Fruit fly (Drosophila melanogaster) whole organism, adult: ENCODE results near the gene amon.

ENCODE experiments used
- CG14711 ChIP-seq: fragments of 200-800 bp; sonication (Bioruptor generic); optimal IDR thresholded peaks from 2 replicates; lab custom pipeline; 2018; ENCODE audit warnings: missing biosample characterization, mild to moderate bottlenecking, missing genetic modification characterization, moderate library complexity
- CG1620 ChIP-seq: fragments of 200-800 bp; sonication (Bioruptor generic); optimal IDR thresholded peaks from 2 replicates; lab custom pipeline; 2016; ENCODE audit warnings: missing biosample characterization, missing genetic modification characterization
- CG5204 ChIP-seq: fragments of 200-800 bp; sonication (Bioruptor generic); optimal IDR thresholded peaks from 2 replicates; lab custom pipeline; 2016; ENCODE audit warnings: missing biosample characterization, missing genetic modification characterization
- CG7101 ChIP-seq: fragments of 200-800 bp; sonication (Bioruptor generic); optimal IDR thresholded peaks from 2 replicates; lab custom pipeline; 2018; ENCODE audit warnings: missing biosample characterization, mild to moderate bottlenecking, missing genetic modification characterization, moderate library complexity
- Clk ChIP-seq: fragments of 200-800 bp; sonication (Bioruptor generic); optimal IDR thresholded peaks from 2 replicates; lab custom pipeline; 2017; ENCODE audit warnings: missing biosample characterization, missing genetic modification characterization
- Crg-1 ChIP-seq: fragments of 200-800 bp; sonication (Bioruptor generic); optimal IDR thresholded peaks from 2 replicates; lab custom pipeline; 2016; ENCODE audit warnings: missing biosample characterization, missing genetic modification characterization
- Mnt ChIP-seq: fragments of 200-800 bp; sonication (Bioruptor generic); optimal IDR thresholded peaks from 2 replicates; lab custom pipeline; 2016; ENCODE audit warnings: missing biosample characterization, mild to moderate bottlenecking, missing genetic modification characterization
- cnc ChIP-seq, 2 experiments: fragments of >200 bp; optimal IDR thresholded peaks; 2 replicates each; lab custom pipeline; 2017
- kay ChIP-seq: fragments of 200-800 bp; sonication (Bioruptor generic); peaks from one replicate; lab custom pipeline; 2016; ENCODE audit warnings: missing biosample characterization, missing genetic modification characterization, borderline replicate concordance
- ovo ChIP-seq: fragments of 200-800 bp; sonication (Bioruptor generic); optimal IDR thresholded peaks from 2 replicates; lab custom pipeline; 2016; ENCODE audit warnings: missing biosample characterization, missing genetic modification characterization
- pad ChIP-seq: fragments of 200-800 bp; sonication (Bioruptor generic); optimal IDR thresholded peaks from 3 replicates; lab custom pipeline; 2017; ENCODE audit warnings: missing biosample characterization, missing genetic modification characterization, mild to moderate bottlenecking, moderate library complexity, missing genetic modification reagents
- tj ChIP-seq: fragments of 200-800 bp; sonication (Bioruptor generic); optimal IDR thresholded peaks from 3 replicates; lab custom pipeline; 2017; ENCODE audit warnings: missing biosample characterization, mild to moderate bottlenecking, missing genetic modification characterization, moderate library complexity
- toe ChIP-seq: fragments of 200-800 bp; sonication (Bioruptor generic); optimal IDR thresholded peaks from 2 replicates; lab custom pipeline; 2016; ENCODE audit warnings: missing biosample characterization, missing genetic modification characterization

DNA sequence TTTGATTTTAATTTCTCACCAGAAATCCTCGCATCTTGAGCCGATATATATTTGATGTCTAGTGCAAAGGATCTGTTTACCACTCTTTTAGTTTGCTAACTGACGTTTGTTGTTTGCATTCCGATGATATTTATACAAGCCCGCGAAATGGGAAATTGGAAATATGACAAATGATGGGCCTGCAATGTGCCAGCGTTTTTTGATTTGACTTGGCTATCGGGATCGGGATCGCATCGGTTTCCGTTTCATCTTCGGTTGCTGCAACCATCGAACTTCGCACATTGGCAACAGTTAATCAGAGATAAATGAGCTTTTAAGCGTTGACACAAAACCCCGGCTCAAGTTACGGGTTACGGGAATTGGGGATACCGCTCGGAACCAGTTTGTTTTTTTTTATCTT lies 20.5 kb downstream of the amon start, which contains the start of gene TwdlQ:
- TF ChIP-seq cnc (optimal IDR thresholded peaks at IDR 0.05; lab: Kevin White, UChicago) = no peak
- no peak for TF ChIP-seq tj
- TF ChIP-seq Crg-1 (GFP tag; lab: Kevin White, UChicago) = no peak
- no peak for TF ChIP-seq CG14711
- TF ChIP-seq CG5204 (GFP tag; lab: Kevin White, UChicago) = no peak
- TF ChIP-seq pad = no peak
- no peak for TF ChIP-seq Mnt (GFP tag; lab: Kevin White, UChicago)
- TF ChIP-seq kay = no peak
- no peak for TF ChIP-seq CG1620 (GFP tag; lab: Kevin White, UChicago)
- TF ChIP-seq ovo (GFP tag; lab: Kevin White, UChicago) = no peak
- no peak for TF ChIP-seq toe (GFP tag; lab: Kevin White, UChicago)
- no peak for TF ChIP-seq CG7101
- no peak for TF ChIP-seq Clk (GFP tag; lab: Kevin White, UChicago)
